Worm (Caenorhabditis elegans) whole organism, L3 larva: ENCODE measurements around the gene clpr-2.
"Not testable (repeated sequence)": the region's sequence is repeated elsewhere in the genome, so short reads cannot be mapped to it uniquely, and the experiment has no call there.

Experiments used
- R02D3.7 ChIP-seq: fragments of 150-350 bp; optimal IDR thresholded peaks from 2 replicates; lab custom pipeline; 2014; ENCODE audit warnings: missing biosample characterization, missing genetic modification characterization
- ZK546.5 ChIP-seq: sonication (generic microtip); optimal IDR thresholded peaks from 2 replicates; lab custom pipeline; 2017; ENCODE audit warnings: missing biosample characterization, missing genetic modification characterization
- ceh-16 ChIP-seq: sonication (generic microtip); optimal IDR thresholded peaks from 2 replicates; lab custom pipeline; 2017; ENCODE audit warnings: missing biosample characterization, missing genetic modification characterization
- ceh-28 ChIP-seq: fragments of 150-350 bp; optimal IDR thresholded peaks from 2 replicates; lab custom pipeline; 2014; ENCODE audit warnings: missing biosample characterization, missing genetic modification reagents, missing genetic modification characterization
- ceh-82 ChIP-seq: fragments of 150-350 bp; optimal IDR thresholded peaks from 2 replicates; lab custom pipeline; 2014; ENCODE audit warnings: missing biosample characterization, missing genetic modification characterization
- ceh-9 ChIP-seq: sonication (generic microtip); optimal IDR thresholded peaks from 2 replicates; lab custom pipeline; 2018; ENCODE audit warnings: missing biosample characterization, missing genetic modification characterization
- daf-12 ChIP-seq: fragments of 150-350 bp; optimal IDR thresholded peaks from 2 replicates; lab custom pipeline; 2014; ENCODE audit warnings: missing biosample characterization, missing genetic modification reagents, missing genetic modification characterization
- egl-27 ChIP-seq: sonication (generic microtip); optimal IDR thresholded peaks from 4 replicates; lab custom pipeline; 2017; ENCODE audit warnings: missing biosample characterization, missing genetic modification reagents, missing genetic modification characterization
- egl-5 ChIP-seq: fragments of 150-350 bp; optimal IDR thresholded peaks from 2 replicates; lab custom pipeline; 2017; ENCODE audit warnings: missing biosample characterization, missing genetic modification reagents, missing genetic modification characterization, inconsistent platforms
- elt-1 ChIP-seq: fragments of 150-350 bp; optimal IDR thresholded peaks from 2 replicates; lab custom pipeline; 2014; ENCODE audit warnings: missing biosample characterization, missing genetic modification characterization
- elt-2 ChIP-seq: sonication (generic microtip); optimal IDR thresholded peaks from 2 replicates; lab custom pipeline; 2016; ENCODE audit warnings: missing genetic modification reagents, mild to moderate bottlenecking, missing genetic modification characterization, missing compliant biosample characterization
- fkh-10 ChIP-seq: sonication (generic microtip); optimal IDR thresholded peaks from 2 replicates; lab custom pipeline; 2017; ENCODE audit warnings: missing biosample characterization, missing genetic modification reagents, missing genetic modification characterization
- fkh-2 ChIP-seq: fragments of 150-350 bp; optimal IDR thresholded peaks from 2 replicates; lab custom pipeline; 2014; ENCODE audit warnings: missing biosample characterization, missing genetic modification reagents, missing genetic modification characterization
- jun-1 ChIP-seq: fragments of 150-350 bp; optimal IDR thresholded peaks from 2 replicates; lab custom pipeline; 2014; ENCODE audit warnings: missing biosample characterization, missing genetic modification reagents, missing genetic modification characterization
- lin-39 ChIP-seq: fragments of 150-350 bp; optimal IDR thresholded peaks from 2 replicates; lab custom pipeline; 2018; ENCODE audit warnings: missing biosample characterization, missing genetic modification reagents, missing genetic modification characterization
- mdl-1 ChIP-seq: fragments of 150-350 bp; optimal IDR thresholded peaks from 2 replicates; lab custom pipeline; 2014; ENCODE audit warnings: missing biosample characterization, missing genetic modification characterization
- mml-1 ChIP-seq: fragments of 150-350 bp; sonication (generic microtip); optimal IDR thresholded peaks from 3 replicates; lab custom pipeline; 2014; ENCODE audit warnings: missing biosample characterization, missing genetic modification characterization
- nhr-12 ChIP-seq: fragments of 150-350 bp; optimal IDR thresholded peaks from 2 replicates; lab custom pipeline; 2014; ENCODE audit warnings: missing biosample characterization, missing genetic modification characterization
- nhr-23 ChIP-seq: fragments of 150-350 bp; optimal IDR thresholded peaks from 2 replicates; lab custom pipeline; 2014; ENCODE audit warnings: missing biosample characterization, missing genetic modification reagents, missing genetic modification characterization
- nhr-25 ChIP-seq: sonication (generic microtip); optimal IDR thresholded peaks from 2 replicates; lab custom pipeline; 2017; ENCODE audit warnings: missing biosample characterization, missing genetic modification characterization
- nhr-28 ChIP-seq: fragments of 150-350 bp; optimal IDR thresholded peaks from 2 replicates; lab custom pipeline; 2014; ENCODE audit warnings: missing biosample characterization, missing genetic modification characterization
- nhr-43 ChIP-seq: sonication (generic microtip); optimal IDR thresholded peaks from 2 replicates; lab custom pipeline; 2016; ENCODE audit warnings: mild to moderate bottlenecking, missing genetic modification characterization, missing compliant biosample characterization; ENCODE audit not compliant: poor library complexity, severe bottlenecking
- nhr-67 ChIP-seq: fragments of 150-350 bp; optimal IDR thresholded peaks from 2 replicates; lab custom pipeline; 2014; ENCODE audit warnings: missing biosample characterization, missing genetic modification characterization
- nhr-76 ChIP-seq: fragments of 150-350 bp; sonication (generic microtip); optimal IDR thresholded peaks from 5 replicates; lab custom pipeline; 2014; ENCODE audit warnings: missing biosample characterization, missing genetic modification characterization
- pqm-1 ChIP-seq: fragments of 150-350 bp; optimal IDR thresholded peaks from 2 replicates; lab custom pipeline; 2017; ENCODE audit warnings: missing biosample characterization, missing genetic modification characterization, inconsistent platforms
- skn-1 ChIP-seq: fragments of 150-350 bp; optimal IDR thresholded peaks from 2 replicates; lab custom pipeline; 2014; ENCODE audit warnings: missing biosample characterization, missing genetic modification characterization
- snpc-4 ChIP-seq: fragments of 150-350 bp; optimal IDR thresholded peaks from 2 replicates; lab custom pipeline; 2014; ENCODE audit warnings: missing biosample characterization, missing genetic modification characterization
- tbx-2 ChIP-seq: sonication (generic microtip); optimal IDR thresholded peaks from 2 replicates; lab custom pipeline; 2016; ENCODE audit warnings: mild to moderate bottlenecking, missing genetic modification characterization, missing compliant biosample characterization
- unc-39 ChIP-seq: sonication (generic microtip); optimal IDR thresholded peaks from 4 replicates; lab custom pipeline; 2017; ENCODE audit warnings: missing biosample characterization, missing genetic modification characterization
- zag-1 ChIP-seq: fragments of 150-350 bp; optimal IDR thresholded peaks from 2 replicates; lab custom pipeline; 2014; ENCODE audit warnings: missing biosample characterization, missing genetic modification characterization
- ztf-4 ChIP-seq: fragments of 150-350 bp; optimal IDR thresholded peaks from 2 replicates; lab custom pipeline; 2014; ENCODE audit warnings: missing biosample characterization, missing genetic modification characterization

The clpr-2 gene

DNA sequence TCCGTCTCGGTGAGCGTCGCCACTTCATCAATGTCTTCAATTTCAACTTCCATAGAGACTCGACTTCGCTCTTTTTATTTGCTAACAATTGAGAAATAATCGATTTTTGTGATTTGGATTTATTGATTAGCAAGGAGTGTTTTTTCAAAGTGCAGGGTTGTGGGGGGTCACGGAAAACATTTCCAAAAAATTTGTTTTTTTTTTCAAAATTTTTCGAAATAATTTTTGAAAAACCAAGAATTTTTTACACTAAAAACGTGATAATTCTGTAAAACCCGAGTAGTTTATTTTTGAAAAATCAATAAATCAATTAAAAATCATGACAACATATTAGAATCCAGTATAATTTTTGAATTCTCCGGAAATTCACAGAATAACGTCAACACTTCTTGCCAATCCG lies 16.7 kb downstream of the clpr-2 start, which contains the start of gene Y57G7A.5:
Gene Y57G7A.5, minus strand, starts transcription at position 101 of the 400 bp plus-strand sequence.
- TF ChIP-seq ceh-28 (tag; lab: Kevin White, UChicago) (peak; percentile 24), ceh-82 (no peak), snpc-4 (tag; lab: Kevin White, UChicago) (no peak)

DNA sequence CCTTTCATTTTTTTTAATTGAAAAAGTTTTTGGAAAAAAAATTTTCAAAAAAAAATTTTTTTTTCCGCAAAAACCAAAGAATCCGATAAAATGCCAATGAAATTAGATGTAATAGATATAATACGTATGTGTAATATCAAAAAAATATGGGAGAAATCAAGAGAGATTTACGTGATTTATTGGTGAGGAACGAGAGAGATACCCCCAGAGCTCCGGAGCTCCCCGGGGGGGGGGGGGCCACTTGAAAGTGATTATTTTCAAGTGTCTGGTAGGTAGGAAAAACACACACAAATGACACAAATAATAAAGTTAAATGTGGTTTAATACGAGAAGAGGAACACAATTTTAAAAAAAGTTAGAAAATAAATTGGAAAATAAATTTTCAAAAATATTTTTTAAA lies 18.0 kb downstream of the clpr-2 start, which contains the start of gene Y57G7A.11:
Gene Y57G7A.11, minus strand, starts transcription at position 101 of the 400 bp plus-strand sequence.
- TF ChIP-seq daf-12 (tag; lab: Kevin White, UChicago) (no peak), nhr-12 (tag; lab: Kevin White, UChicago) (no peak), nhr-23 (no peak), fkh-10 (no peak), nhr-67 (tag; lab: Kevin White, UChicago) (no peak), nhr-25 (tag; lab: Kevin White, UChicago) (no peak), pqm-1 (tag; lab: Kevin White, UChicago) (no peak), unc-39 (no peak), ceh-16 (tag; lab: Kevin White, UChicago) (no peak), ceh-82 (no peak), egl-27 (no peak), skn-1 (tag; lab: Kevin White, UChicago) (no peak)
- TF ChIP-seq, all 47 proteins: peak for 0

DNA sequence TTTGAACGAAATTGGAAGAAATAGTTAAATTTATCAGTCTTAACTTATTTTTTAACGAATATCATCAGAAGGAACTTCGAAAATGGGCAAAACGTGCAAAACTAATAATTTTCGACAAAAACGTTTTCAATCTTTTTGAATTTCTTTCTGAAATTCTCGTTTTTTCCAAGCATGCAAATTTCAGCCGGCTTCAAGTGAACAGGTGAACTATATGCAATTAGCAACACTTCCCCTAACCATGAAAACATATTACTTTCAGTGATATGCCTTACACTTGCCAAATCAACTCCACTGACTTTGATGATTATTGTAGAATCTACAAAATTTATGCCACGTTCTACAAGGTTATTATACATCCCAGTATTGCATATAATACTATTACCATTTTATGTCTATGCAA lies 19.6 kb downstream of the clpr-2 start, which contains the start of gene srz-63:
Gene srz-63, plus strand, starts transcription at position 301 of the 400 bp plus-strand sequence.
- TF ChIP-seq mml-1; ceh-82; fkh-2 (tag; lab: Kevin White, UChicago): not testable (repeated sequence)

DNA sequence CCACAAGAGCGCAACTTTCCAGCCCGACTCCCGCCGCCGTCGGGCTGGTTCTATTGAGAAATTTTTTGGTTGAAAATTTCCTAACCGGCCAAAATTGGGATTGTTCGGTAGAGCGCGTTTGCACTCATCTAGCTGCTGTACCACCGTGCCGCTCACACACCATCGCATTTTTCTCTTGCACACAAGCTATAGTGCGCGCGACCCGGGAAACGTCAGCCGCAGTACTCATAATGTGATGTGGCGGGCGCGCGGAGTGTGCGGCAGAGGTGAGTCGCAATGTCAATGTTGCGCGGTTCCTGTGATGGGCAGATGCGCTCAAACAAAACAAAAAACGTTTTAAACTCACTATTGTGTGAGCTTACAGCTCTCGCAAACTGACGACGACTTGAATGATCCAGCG lies 26.3 kb downstream of the clpr-2 start:
- TF ChIP-seq egl-5 (tag; lab: Kevin White, UChicago) (no peak), elt-1 (tag; lab: Kevin White, UChicago) (no peak), daf-12 (tag; lab: Kevin White, UChicago) (no peak), nhr-12 (tag; lab: Kevin White, UChicago) (no peak), jun-1 (tag; lab: Kevin White, UChicago) (no peak), lin-39 (tag; lab: Kevin White, UChicago) (no peak), ceh-82 (no peak), fkh-10 (no peak), nhr-28 (tag; lab: Kevin White, UChicago) (no peak), elt-2 (tag; lab: Kevin White, UChicago) (no peak), ceh-28 (tag; lab: Kevin White, UChicago) (no peak), nhr-43 (tag; lab: Kevin White, UChicago) (no peak), tbx-2 (tag; lab: Kevin White, UChicago) (no peak), ceh-16 (tag; lab: Kevin White, UChicago) (no peak)
- TF ChIP-seq, all 47 proteins: peak for 0

DNA sequence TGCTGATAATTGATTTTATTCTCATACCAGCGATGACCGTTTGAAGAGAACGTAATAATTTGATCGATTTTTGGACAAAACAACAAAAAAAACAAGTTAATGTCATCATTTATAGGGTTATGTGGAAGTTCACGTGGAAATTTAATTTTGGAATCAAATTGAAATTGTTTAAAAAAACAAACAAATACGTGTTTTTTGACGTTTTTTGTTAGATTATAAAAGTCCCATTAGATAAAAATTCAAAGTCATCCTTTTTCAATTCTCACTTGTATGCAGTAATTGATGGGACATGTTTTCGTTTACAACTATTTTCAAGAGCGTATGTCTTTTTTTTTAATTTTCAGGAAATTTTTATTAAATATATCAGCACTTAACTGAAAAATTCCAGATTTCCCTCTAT lies 26.8 kb downstream of the clpr-2 start, which contains the start of the genes Y57G7A.6 and Y57G7A.3:
Gene Y57G7A.6, minus strand, starts transcription at position 101 of the 400 bp plus-strand sequence.
Gene Y57G7A.3, plus strand, starts transcription at position 269 of the 400 bp plus-strand sequence.
- no peak for TF ChIP-seq jun-1 (tag; lab: Kevin White, UChicago)
- no peak for TF ChIP-seq elt-2 (tag; lab: Kevin White, UChicago)
- TF ChIP-seq zag-1 (tag; lab: Kevin White, UChicago): no peak
- TF ChIP-seq egl-5 (tag; lab: Kevin White, UChicago): no peak

DNA sequence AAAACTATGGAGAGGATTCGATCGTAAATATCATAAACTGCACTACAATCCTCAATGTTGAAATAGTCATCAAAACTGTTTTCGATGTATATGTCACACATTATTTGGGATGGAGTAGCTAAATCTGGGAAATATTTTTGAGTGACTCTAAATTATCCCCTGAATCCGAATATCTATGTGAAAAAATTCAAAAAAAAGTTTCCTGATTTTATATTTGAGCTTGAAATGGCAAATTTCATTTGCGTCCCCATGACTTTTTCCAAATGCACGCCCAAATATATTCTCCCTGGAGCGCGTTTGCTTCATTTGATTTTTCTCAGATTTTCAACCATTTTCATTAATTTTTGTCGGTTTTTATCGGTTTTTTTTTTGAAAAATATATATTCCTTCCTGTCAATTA lies 34.4 kb downstream of the clpr-2 start, which contains the start of gene srz-64:
Gene srz-64, minus strand, starts transcription at position 101 of the 400 bp plus-strand sequence.
- no peak for TF ChIP-seq nhr-23
- TF ChIP-seq jun-1 (tag; lab: Kevin White, UChicago): no peak

DNA sequence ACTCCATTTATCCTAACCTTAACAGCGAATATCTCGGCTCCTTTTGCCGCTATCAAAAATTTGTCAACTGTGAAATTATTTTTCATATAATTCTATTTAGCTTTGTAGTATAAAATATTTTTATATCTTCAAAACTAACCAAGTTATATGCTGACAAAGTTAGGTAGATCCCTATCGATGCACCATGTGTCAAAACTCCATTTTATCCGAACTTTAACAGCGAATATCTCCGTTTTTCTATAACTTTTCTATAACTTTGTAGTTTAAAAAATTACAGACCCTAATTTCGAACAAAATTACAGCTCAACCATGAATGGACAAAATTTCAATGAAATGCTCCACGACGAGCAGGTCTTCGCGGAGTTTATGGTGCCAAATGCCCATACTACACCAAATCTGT lies 37.0 kb downstream of the clpr-2 start, which contains the start of gene Y57G7A.2:
Gene Y57G7A.2, plus strand, starts transcription at position 301 of the 400 bp plus-strand sequence.
- no peak for TF ChIP-seq nhr-76 (tag; lab: Kevin White, UChicago)
- TF ChIP-seq ztf-4 (tag; lab: Kevin White, UChicago): no peak
- TF ChIP-seq elt-1 (tag; lab: Kevin White, UChicago): no peak
- no peak for TF ChIP-seq R02D3.7 (tag; lab: Kevin White, UChicago)
- no peak for TF ChIP-seq fkh-10
- no peak for TF ChIP-seq ceh-9 (tag; lab: Kevin White, UChicago)
- TF ChIP-seq ZK546.5 (tag; lab: Kevin White, UChicago): no peak
- no peak for TF ChIP-seq nhr-43 (tag; lab: Kevin White, UChicago)
- no peak for TF ChIP-seq egl-5 (tag; lab: Kevin White, UChicago)
- no peak for TF ChIP-seq tbx-2 (tag; lab: Kevin White, UChicago)
- no peak for TF ChIP-seq mdl-1 (tag; lab: Kevin White, UChicago)
